Worm (Caenorhabditis elegans) whole organism, late embryonic: Measurements from ENCODE around the gene spe-39.

Source experiments
- C38D4.7 ChIP-seq: fragments of 200-800 bp; sonication (Bioruptor generic); optimal IDR thresholded peaks from 2 replicates; lab custom pipeline; 2018; ENCODE audit warnings: mild to moderate bottlenecking, missing genetic modification characterization, moderate library complexity, missing compliant biosample characterization
- F13H6.1 ChIP-seq: sonication (generic microtip); optimal IDR thresholded peaks from 2 replicates; lab custom pipeline; 2016; ENCODE audit warnings: missing genetic modification characterization, missing compliant biosample characterization
- K09A11.1 ChIP-seq: sonication (generic microtip); optimal IDR thresholded peaks from 2 replicates; lab custom pipeline; 2017; ENCODE audit warnings: antibody characterized with exemption, mild to moderate bottlenecking, missing genetic modification characterization, missing compliant biosample characterization; ENCODE audit not compliant: insufficient read depth
- Y22D7AL.16 ChIP-seq: sonication (generic microtip); optimal IDR thresholded peaks from 2 replicates; lab custom pipeline; 2016; ENCODE audit warnings: missing genetic modification characterization, missing compliant biosample characterization
- ahr-1 ChIP-seq: sonication (generic microtip); optimal IDR thresholded peaks from 2 replicates; lab custom pipeline; 2016; ENCODE audit warnings: missing genetic modification characterization, missing compliant biosample characterization
- ceh-14 ChIP-seq: sonication (generic microtip); optimal IDR thresholded peaks from 2 replicates; lab custom pipeline; 2016; ENCODE audit warnings: missing genotype, missing genetic modification characterization, missing compliant biosample characterization
- ceh-2 ChIP-seq: sonication (generic microtip); optimal IDR thresholded peaks from 2 replicates; lab custom pipeline; 2016; ENCODE audit warnings: missing genotype, missing genetic modification characterization, missing compliant biosample characterization
- ceh-22 ChIP-seq: sonication (generic microtip); optimal IDR thresholded peaks from 2 replicates; lab custom pipeline; 2017; ENCODE audit warnings: missing biosample characterization, missing genetic modification characterization
- ceh-24 ChIP-seq: sonication (generic microtip); optimal IDR thresholded peaks from 2 replicates; lab custom pipeline; 2016; ENCODE audit warnings: mild to moderate bottlenecking, missing genetic modification characterization, missing compliant biosample characterization
- ceh-30 ChIP-seq: fragments of 150-350 bp; optimal IDR thresholded peaks from 2 replicates; lab custom pipeline; 2014; ENCODE audit warnings: missing biosample characterization, missing genetic modification characterization
- ceh-31 ChIP-seq: sonication (generic microtip); optimal IDR thresholded peaks from 2 replicates; lab custom pipeline; 2016; ENCODE audit warnings: missing genetic modification characterization, missing compliant biosample characterization
- ceh-45 ChIP-seq: fragments of 200-800 bp; sonication (Bioruptor generic); IDR thresholded peaks from 2 replicates; pipeline ENCODE4 v1.3.6; 2022; ENCODE audit warnings: missing genetic modification reagents, missing genetic modification characterization, missing compliant biosample characterization
- ceh-6 ChIP-seq: fragments of 200-800 bp; sonication (Bioruptor generic); optimal IDR thresholded peaks from 2 replicates; lab custom pipeline; 2018; ENCODE audit warnings: mild to moderate bottlenecking, missing genetic modification characterization, missing compliant biosample characterization
- ceh-9 ChIP-seq: sonication (generic microtip); optimal IDR thresholded peaks from 2 replicates; lab custom pipeline; 2016; ENCODE audit warnings: mild to moderate bottlenecking, missing genetic modification characterization, inconsistent platforms, missing compliant biosample characterization
- dve-1 ChIP-seq: sonication (generic microtip); optimal IDR thresholded peaks from 2 replicates; lab custom pipeline; 2017; ENCODE audit warnings: antibody characterized with exemption, mild to moderate bottlenecking, missing genetic modification characterization, missing compliant biosample characterization
- elt-4 ChIP-seq: sonication (generic microtip); optimal IDR thresholded peaks from 2 replicates; lab custom pipeline; 2016; ENCODE audit warnings: missing genetic modification characterization, missing compliant biosample characterization
- fax-1 ChIP-seq: sonication (generic microtip); optimal IDR thresholded peaks from 2 replicates; lab custom pipeline; 2016; ENCODE audit warnings: missing genotype, missing genetic modification characterization, missing compliant biosample characterization
- fkh-10 ChIP-seq: fragments of 150-350 bp; optimal IDR thresholded peaks from 2 replicates; lab custom pipeline; 2014; ENCODE audit warnings: missing biosample characterization, missing genetic modification reagents, missing genetic modification characterization
- fkh-6 ChIP-seq: sonication (generic microtip); optimal IDR thresholded peaks from 2 replicates; lab custom pipeline; 2016; ENCODE audit warnings: missing genetic modification characterization, missing compliant biosample characterization
- gmeb-2 ChIP-seq: sonication (generic microtip); optimal IDR thresholded peaks from 2 replicates; lab custom pipeline; 2016; ENCODE audit warnings: missing genetic modification characterization, inconsistent platforms, missing compliant biosample characterization
- hlh-13 ChIP-seq: fragments of 200-800 bp; sonication (Bioruptor generic); optimal IDR thresholded peaks from 2 replicates; lab custom pipeline; 2018; ENCODE audit warnings: mild to moderate bottlenecking, missing genetic modification characterization, missing compliant biosample characterization
- hlh-15 ChIP-seq: sonication (generic microtip); optimal IDR thresholded peaks from 2 replicates; lab custom pipeline; 2016; ENCODE audit warnings: missing genetic modification characterization, missing compliant biosample characterization
- hlh-30 ChIP-seq: sonication (generic microtip); optimal IDR thresholded peaks from 2 replicates; lab custom pipeline; 2017; ENCODE audit warnings: antibody characterized with exemption, missing genetic modification characterization, missing compliant biosample characterization; ENCODE audit not compliant: insufficient read depth
- lin-11 ChIP-seq: fragments of 200-800 bp; sonication (Bioruptor generic); optimal IDR thresholded peaks from 2 replicates; lab custom pipeline; 2018; ENCODE audit warnings: mild to moderate bottlenecking, missing genetic modification characterization, missing compliant biosample characterization
- madf-2 ChIP-seq: sonication (generic microtip); optimal IDR thresholded peaks from 2 replicates; lab custom pipeline; 2017; ENCODE audit warnings: missing genetic modification characterization, missing compliant biosample characterization
- mec-3 ChIP-seq: sonication (generic microtip); optimal IDR thresholded peaks from 2 replicates; lab custom pipeline; 2016; ENCODE audit warnings: borderline replicate concordance, missing genetic modification characterization, missing compliant biosample characterization
- nfya-1 ChIP-seq: sonication (generic microtip); optimal IDR thresholded peaks from 2 replicates; lab custom pipeline; 2017; ENCODE audit warnings: missing genetic modification characterization, mild to moderate bottlenecking, missing compliant biosample characterization, antibody characterized with exemption, moderate library complexity
- nhr-11 ChIP-seq: fragments of 150-350 bp; optimal IDR thresholded peaks from 2 replicates; lab custom pipeline; 2014; ENCODE audit warnings: missing biosample characterization, missing genetic modification characterization
- odd-2 ChIP-seq: sonication (generic microtip); optimal IDR thresholded peaks from 2 replicates; lab custom pipeline; 2017; ENCODE audit warnings: antibody characterized with exemption, mild to moderate bottlenecking, missing genetic modification characterization, missing compliant biosample characterization
- pat-9 ChIP-seq: fragments of 200-800 bp; sonication (Bioruptor generic); optimal IDR thresholded peaks from 2 replicates; lab custom pipeline; 2018; ENCODE audit warnings: mild to moderate bottlenecking, missing genetic modification characterization, moderate library complexity, missing compliant biosample characterization
- pha-2 ChIP-seq: sonication (generic microtip); optimal IDR thresholded peaks from 2 replicates; lab custom pipeline; 2017; ENCODE audit warnings: mild to moderate bottlenecking, missing genetic modification characterization, missing compliant biosample characterization
- pros-1 ChIP-seq: fragments of 150-350 bp; optimal IDR thresholded peaks from 2 replicates; lab custom pipeline; 2014; ENCODE audit warnings: missing biosample characterization, missing genetic modification reagents, missing genetic modification characterization
- ref-2 ChIP-seq: sonication (generic microtip); optimal IDR thresholded peaks from 2 replicates; lab custom pipeline; 2016; ENCODE audit warnings: missing genetic modification characterization, missing compliant biosample characterization
- sox-2 ChIP-seq: fragments of 200-800 bp; sonication (Bioruptor generic); IDR thresholded peaks from 2 replicates; pipeline ENCODE4 v1.3.6; 2022; ENCODE audit warnings: missing genetic modification reagents, missing genetic modification characterization, missing compliant biosample characterization
- sox-4 ChIP-seq: sonication (generic microtip); optimal IDR thresholded peaks from 2 replicates; lab custom pipeline; 2017; ENCODE audit warnings: mild to moderate bottlenecking, missing genetic modification characterization, inconsistent platforms, missing compliant biosample characterization
- syd-9 ChIP-seq: sonication (generic microtip); optimal IDR thresholded peaks from 2 replicates; lab custom pipeline; 2016; ENCODE audit warnings: mild to moderate bottlenecking, missing genetic modification characterization, moderate library complexity, missing compliant biosample characterization
- tbx-7 ChIP-seq: sonication (generic microtip); optimal IDR thresholded peaks from 2 replicates; lab custom pipeline; 2016; ENCODE audit warnings: missing genotype, missing genetic modification characterization, missing compliant biosample characterization
- ttx-3 ChIP-seq: sonication (generic microtip); optimal IDR thresholded peaks from 2 replicates; lab custom pipeline; 2016; ENCODE audit warnings: missing genetic modification reagents, missing genetic modification characterization, missing compliant biosample characterization
- unc-3 ChIP-seq, 2 experiments: fragments of 200-800 bp in 1 of 2; sonication (Bioruptor generic) in 1 of 2; sonication (generic microtip) in 1 of 2; conservative IDR thresholded peaks in 1 of 2; optimal IDR thresholded peaks in 1 of 2; 2 replicates each; pipeline versions ENCODE4 v1.3.6 to Lab custom; 2016 to 2022; ENCODE audit warnings: missing compliant biosample characterization in 2 of 2, missing genetic modification characterization in 2 of 2, missing genetic modification reagents in 1 of 2
- unc-42 ChIP-seq: sonication (generic microtip); optimal IDR thresholded peaks from 2 replicates; lab custom pipeline; 2016; ENCODE audit warnings: missing genotype, missing genetic modification characterization, missing compliant biosample characterization
- unc-55 ChIP-seq: sonication (generic microtip); optimal IDR thresholded peaks from 2 replicates; lab custom pipeline; 2017; ENCODE audit warnings: missing biosample characterization, missing genetic modification reagents, missing genetic modification characterization
- unc-86 ChIP-seq: sonication (generic microtip); optimal IDR thresholded peaks from 2 replicates; lab custom pipeline; 2016; ENCODE audit warnings: missing genetic modification characterization, missing compliant biosample characterization
- ztf-16 ChIP-seq: sonication (generic microtip); optimal IDR thresholded peaks from 2 replicates; lab custom pipeline; 2017; ENCODE audit warnings: missing genetic modification characterization, missing compliant biosample characterization

Gene spe-39

DNA sequence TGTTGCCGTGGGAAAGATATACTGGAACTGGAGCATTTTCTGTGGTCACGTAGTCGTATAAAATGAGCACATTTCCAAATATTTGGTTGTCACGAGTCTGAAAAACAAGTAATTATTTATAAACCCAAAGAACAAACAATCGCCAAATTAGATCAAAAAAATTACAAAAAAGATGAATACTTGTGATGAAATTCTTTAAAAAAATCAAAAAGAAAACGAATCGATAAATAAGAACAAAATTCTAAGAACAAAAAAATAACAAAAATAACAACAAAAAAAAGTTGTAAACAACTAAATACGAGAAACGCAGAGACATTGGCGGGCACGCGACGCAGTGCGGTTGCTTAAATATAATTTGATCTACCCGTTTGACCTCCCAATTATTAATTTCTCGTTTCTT, 11.5 kb upstream of the spe-39 start, which contains the start of gene ZC404.16:
ZC404.16 (minus strand) TSS at position 101 of the 400 bp plus-strand sequence.
- no peak for TF ChIP-seq ttx-3 (tag; lab: Kevin White, UChicago)
- TF ChIP-seq ceh-14: no peak
- no peak for TF ChIP-seq ceh-45 (GFP tag; lab: Robert Waterston, UW)
- TF ChIP-seq Y22D7AL.16: no peak
- TF ChIP-seq ceh-24 (tag; lab: Kevin White, UChicago): no peak
- TF ChIP-seq gmeb-2: no peak
- no peak for TF ChIP-seq madf-2 (tag; lab: Kevin White, UChicago)
- TF ChIP-seq ceh-6 (GFP tag; lab: Kevin White, UChicago): no peak

DNA sequence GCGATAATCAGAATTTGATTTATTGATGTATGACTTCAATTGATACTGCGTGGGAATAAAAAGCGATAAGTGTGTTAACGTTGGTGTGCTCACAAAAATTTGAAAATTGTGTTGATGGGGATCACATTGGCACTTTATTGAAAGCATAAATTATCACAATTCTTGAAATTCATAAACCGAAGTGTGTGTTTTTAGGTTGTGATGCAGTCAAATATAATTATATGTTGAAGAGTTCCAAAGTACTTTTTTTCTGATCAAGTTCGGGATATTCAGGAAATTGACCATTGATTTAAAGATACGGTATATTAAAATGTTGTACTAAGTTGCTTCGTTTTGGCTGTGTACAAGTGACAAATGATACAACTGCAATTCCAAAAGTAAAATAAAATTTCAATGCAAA, 9.5 kb upstream of the spe-39 start, which contains the start of gene srh-28:
srh-28 (minus strand) TSS at position 101 of the 400 bp plus-strand sequence.
- TF ChIP-seq ceh-31 (tag; lab: Kevin White, UChicago) (no peak), ttx-3 (tag; lab: Kevin White, UChicago) (no peak), hlh-13 (GFP tag; lab: Kevin White, UChicago) (no peak), ref-2 (tag; lab: Kevin White, UChicago) (no peak), unc-42 (no peak), lin-11 (tag; lab: Kevin White, UChicago) (no peak), pat-9 (tag; lab: Kevin White, UChicago) (no peak), sox-2 (GFP tag; lab: Robert Waterston, UW) (no peak), fkh-6 (no peak)

DNA sequence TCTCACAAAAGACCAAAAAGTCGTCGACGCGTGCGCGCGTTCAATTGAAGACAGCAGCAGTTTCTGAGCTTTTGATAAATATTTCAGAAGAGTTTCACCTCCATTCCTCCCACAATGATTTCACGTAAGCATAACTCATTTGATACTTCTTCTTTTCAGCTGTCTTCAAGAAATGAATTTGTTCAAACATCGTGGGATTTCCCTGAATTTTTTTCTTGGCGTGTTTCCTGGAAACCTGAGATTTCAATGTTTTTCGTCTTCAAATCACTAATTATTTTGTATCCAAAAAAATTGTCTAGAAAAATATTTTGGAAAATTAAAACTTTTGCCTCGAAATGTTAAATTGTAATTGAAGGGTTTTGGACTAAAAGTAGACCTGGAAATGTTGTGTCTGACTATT, 6.8 kb upstream of the spe-39 start:
- TF ChIP-seq lin-11 (tag; lab: Kevin White, UChicago) (no peak), ceh-9 (tag; lab: Kevin White, UChicago) (no peak), hlh-15 (tag; lab: Kevin White, UChicago) (no peak), tbx-7 (tag; lab: Kevin White, UChicago) (no peak), syd-9 (tag; lab: Kevin White, UChicago) (no peak), ceh-22 (no peak), hlh-13 (GFP tag; lab: Kevin White, UChicago) (no peak)

DNA sequence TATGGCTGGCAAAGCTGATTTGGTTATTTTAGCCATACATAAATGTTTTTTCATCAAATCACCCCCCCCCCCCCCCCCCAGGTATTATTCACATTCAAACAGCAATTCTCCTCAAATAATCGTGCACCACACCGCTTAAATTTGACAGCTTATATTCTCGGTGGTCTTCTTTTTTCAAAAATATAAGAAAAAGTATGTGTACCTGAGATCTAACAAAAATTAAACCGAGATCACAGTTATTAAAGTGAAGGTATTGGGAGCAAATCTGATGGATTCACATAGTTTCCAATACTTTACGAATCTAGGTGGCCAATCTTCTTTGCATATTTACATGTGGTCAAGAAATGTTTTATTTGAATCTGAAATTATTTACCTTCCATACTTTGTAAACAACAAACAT, 5.1 kb upstream of the spe-39 start, which contains the start of gene ZC404.15:
ZC404.15 (plus strand) TSS at position 301 of the 400 bp plus-strand sequence.
- no peak for TF ChIP-seq dve-1
- TF ChIP-seq hlh-30: no peak
- no peak for TF ChIP-seq unc-55
- no peak for TF ChIP-seq ceh-30 (tag; lab: Kevin White, UChicago)
- no peak for TF ChIP-seq unc-3 (GFP tag; conservative IDR thresholded peaks at IDR 0.05; lab: Robert Waterston, UW)
- no peak for TF ChIP-seq unc-3 (tag; optimal IDR thresholded peaks at IDR 0.05; lab: Kevin White, UChicago)
- no peak for TF ChIP-seq tbx-7 (tag; lab: Kevin White, UChicago)
- no peak for TF ChIP-seq syd-9 (tag; lab: Kevin White, UChicago)
- no peak for TF ChIP-seq nfya-1 (tag; lab: Kevin White, UChicago)
- no peak for TF ChIP-seq ztf-16 (tag; lab: Kevin White, UChicago)
- TF ChIP-seq fkh-10 (GFP tag; lab: Kevin White, UChicago): no peak
- TF ChIP-seq ceh-2 (tag; lab: Kevin White, UChicago): no peak
- TF ChIP-seq ttx-3 (tag; lab: Kevin White, UChicago): no peak
- TF ChIP-seq pros-1 (tag; lab: Kevin White, UChicago): no peak
- no peak for TF ChIP-seq ahr-1 (tag; lab: Kevin White, UChicago)
- no peak for TF ChIP-seq nhr-11 (tag; lab: Kevin White, UChicago)
- TF ChIP-seq hlh-13 (GFP tag; lab: Kevin White, UChicago): no peak
- no peak for TF ChIP-seq lin-11 (tag; lab: Kevin White, UChicago)
- TF ChIP-seq, all 69 proteins: peak for 0

DNA sequence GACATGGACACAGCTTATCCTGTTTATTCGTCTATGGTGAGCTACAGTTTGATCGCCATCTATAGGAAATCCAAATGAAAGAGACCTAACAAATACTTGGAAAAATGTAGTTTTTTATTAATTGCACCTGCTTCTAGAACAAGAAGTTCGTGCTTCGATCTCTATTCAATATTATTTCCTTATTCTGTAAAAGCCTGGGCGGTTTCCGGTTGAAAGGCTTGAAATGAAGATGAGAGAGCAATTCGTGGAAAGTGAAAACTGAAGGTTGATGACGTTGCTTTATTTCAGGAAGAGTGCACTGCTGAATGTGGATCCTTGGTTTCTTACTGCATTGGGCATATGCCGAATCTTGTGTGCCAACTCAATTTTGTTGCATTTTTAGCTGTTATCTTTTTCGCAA, 4.6 kb upstream of the spe-39 start:
- TF ChIP-seq ahr-1 (tag; lab: Kevin White, UChicago) (no peak), odd-2 (tag; lab: Kevin White, UChicago) (no peak), ceh-2 (tag; lab: Kevin White, UChicago) (no peak), elt-4 (tag; lab: Kevin White, UChicago) (no peak), fax-1 (tag; lab: Kevin White, UChicago) (no peak), K09A11.1 (no peak), mec-3 (tag; lab: Kevin White, UChicago) (no peak), unc-86 (no peak), pha-2 (no peak), F13H6.1 (tag; lab: Kevin White, UChicago) (no peak), madf-2 (tag; lab: Kevin White, UChicago) (no peak), ceh-31 (tag; lab: Kevin White, UChicago) (no peak), gmeb-2 (no peak), ceh-30 (tag; lab: Kevin White, UChicago) (no peak), pros-1 (tag; lab: Kevin White, UChicago) (no peak), pat-9 (tag; lab: Kevin White, UChicago) (no peak), sox-4 (tag; lab: Kevin White, UChicago) (no peak), C38D4.7 (GFP tag; lab: Kevin White, UChicago) (no peak)
